Fruit fly (Drosophila melanogaster): ENCODE results near the gene ssp6.

ssp6 gene

dm6 chr3L:6124616-6125408 lies 48.3 kb downstream of the ssp6 start (continued):
- TF ChIP-seq HHEX (GFP tag; optimal IDR thresholded peaks at IDR 0.05) (peak; percentile 87), bsh (GFP tag; optimal IDR thresholded peaks at IDR 0.05) (peak in 1 of 2 experiments; percentile 62), bigmax (GFP tag; optimal IDR thresholded peaks at IDR 0.05) (peak; percentile 68), CG10147 (GFP tag; optimal IDR thresholded peaks at IDR 0.05) (peak; percentile 54), croc (GFP tag; conservative IDR thresholded peaks at IDR 0.05) (peak; percentile 42; the same call in 1 of the 3 replicates), CG6654 (GFP tag; optimal IDR thresholded peaks at IDR 0.05) (peak; percentile 67), tup (GFP tag; optimal IDR thresholded peaks at IDR 0.05) (no peak), exex (tag; optimal IDR thresholded peaks at IDR 0.05) (no peak), CG1792 (GFP tag; optimal IDR thresholded peaks at IDR 0.05) (peak; percentile 56), seq (GFP tag; IDR thresholded peaks at IDR 0.05) (peak; percentile 79), CG17912 (GFP tag; optimal IDR thresholded peaks at IDR 0.05) (peak; percentile 90), tll (GFP tag; optimal IDR thresholded peaks at IDR 0.05) (peak in 1 of 2 experiments; percentile 81), CG12769 (tag; optimal IDR thresholded peaks at IDR 0.05) (peak; percentile 88), Ptx1 (GFP tag; IDR thresholded peaks at IDR 0.05) (peak; percentile 78), Deaf1 (tag; optimal IDR thresholded peaks at IDR 0.05) (peak; percentile 3), CG16863 (GFP tag; optimal IDR thresholded peaks at IDR 0.05) (peak; percentile 25), CG30403 (GFP tag; optimal IDR thresholded peaks at IDR 0.05) (peak; percentile 53), CG17802 (tag; optimal IDR thresholded peaks at IDR 0.05) (peak; percentile 98), psq (GFP tag; optimal IDR thresholded peaks at IDR 0.05) (no peak), CG17385 (GFP tag; optimal IDR thresholded peaks at IDR 0.05) (peak; percentile 72), az2 (GFP tag; optimal IDR thresholded peaks at IDR 0.05) (peak; percentile 32), Taf1 (GFP tag; IDR thresholded peaks at IDR 0.05) (peak; percentile 42), CG4820 (GFP tag; optimal IDR thresholded peaks at IDR 0.05) (peak; percentile 47), CG7928 (GFP tag; optimal IDR thresholded peaks at IDR 0.05) (peak; percentile 18), Mrtf (GFP tag; IDR thresholded peaks at IDR 0.05) (peak; percentile 60; the same call in 2 of the 3 replicates), luna (GFP tag; optimal IDR thresholded peaks at IDR 0.05) (peak; percentile 81), CG31388 (GFP tag; optimal IDR thresholded peaks at IDR 0.05) (no peak), Dad (GFP tag; optimal IDR thresholded peaks at IDR 0.05) (peak; percentile 81), CG18011 (GFP tag; optimal IDR thresholded peaks at IDR 0.05) (no peak), CG10366 (GFP tag; IDR thresholded peaks at IDR 0.05) (peak; percentile 72), CG3847 (GFP tag; IDR thresholded peaks at IDR 0.05) (peak; percentile 67), CG4854 (GFP tag; optimal IDR thresholded peaks at IDR 0.05) (peak; percentile 77), shn (GFP tag; optimal IDR thresholded peaks at IDR 0.05) (peak; percentile 50), CG8924 (tag; optimal IDR thresholded peaks at IDR 0.05) (no peak), NfI (GFP tag; optimal IDR thresholded peaks at IDR 0.05) (peak; percentile 90), Med (GFP tag) (peak; percentile 97), pho (GFP tag; optimal IDR thresholded peaks at IDR 0.05) (peak; percentile 23), wdn (GFP tag; IDR thresholded peaks at IDR 0.05) (peak; percentile 49; the same call in 1 of the 2 replicates), CG9817 (tag; optimal IDR thresholded peaks at IDR 0.05) (peak; percentile 70), HLH3B (GFP tag; IDR thresholded peaks at IDR 0.05) (peak; percentile 80), zfh2 (GFP tag; optimal IDR thresholded peaks at IDR 0.05) (no peak), CG7839 (tag; optimal IDR thresholded peaks at IDR 0.05) (peak; percentile 63), CG12071 (GFP tag; optimal IDR thresholded peaks at IDR 0.05) (peak; percentile 92), h (optimal IDR thresholded peaks at IDR 0.05) (no peak), Stat92E (GFP tag; optimal IDR thresholded peaks at IDR 0.05) (no peak), CG11723 (GFP tag; optimal IDR thresholded peaks at IDR 0.05) (peak; percentile 40), CG5245 (GFP tag; optimal IDR thresholded peaks at IDR 0.05) (peak; percentile 69), Sry-δ (GFP tag; optimal IDR thresholded peaks at IDR 0.05) (peak; percentile 31), CG1603 (tag; optimal IDR thresholded peaks at IDR 0.05) (peak; percentile 79)

All from whole organism, embryonic.